Fruit fly (Drosophila melanogaster): Measurements from ENCODE around the gene CG3164.

CG3164 gene

DNA sequence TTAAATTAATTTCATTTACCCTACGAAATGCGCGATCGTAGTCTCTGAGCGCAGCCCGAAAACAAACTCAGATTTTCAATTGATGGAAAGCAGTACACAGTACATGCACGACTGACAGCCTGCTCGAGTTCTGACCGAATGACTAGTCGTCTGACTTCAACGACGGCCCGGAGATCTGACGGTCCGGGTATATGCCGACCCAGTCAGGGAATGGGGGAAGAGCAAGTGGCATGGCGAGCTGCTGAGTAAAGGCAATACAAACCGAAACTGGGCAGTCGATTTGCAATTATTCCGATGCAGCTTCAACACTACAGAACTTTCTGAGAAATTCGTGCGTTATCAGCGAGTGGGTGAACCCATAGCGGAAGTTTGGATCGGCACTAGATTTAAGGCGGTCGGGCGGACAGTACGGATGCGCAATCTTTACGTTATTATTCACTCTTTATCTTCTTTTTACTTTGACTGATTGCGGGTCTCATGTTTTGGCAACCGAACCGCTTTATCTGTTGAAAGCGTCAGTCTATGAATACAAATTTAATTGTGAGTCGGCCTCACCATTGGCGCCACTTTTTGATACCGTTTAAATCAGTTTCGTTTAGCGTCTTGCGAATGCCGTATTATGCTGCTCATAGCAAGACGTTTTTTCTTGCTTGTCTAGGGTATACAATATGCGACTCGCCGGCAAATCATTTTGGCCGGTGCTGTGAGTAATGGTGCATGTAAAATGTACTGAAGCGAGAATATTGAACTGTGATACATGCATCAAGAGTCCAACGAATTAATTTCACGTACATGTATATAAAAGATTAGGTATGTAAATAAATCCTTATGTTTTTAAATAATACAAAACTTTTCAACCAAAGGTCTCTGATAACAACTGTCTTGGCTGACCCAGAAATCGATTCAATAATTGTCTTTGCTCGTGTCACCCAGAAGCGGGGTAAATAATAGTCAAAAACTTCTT lies 9.8 kb downstream of the CG3164 start (continued):
- TF ChIP-seq CG15269 (tag; optimal IDR thresholded peaks at IDR 0.05): peak; percentile 7
- TF ChIP-seq Hey (tag; optimal IDR thresholded peaks at IDR 0.05): no peak
- TF ChIP-seq Taf1 (GFP tag; IDR thresholded peaks at IDR 0.05): no peak
- peak; percentile 88 for TF ChIP-seq sens (GFP tag)
- TF ChIP-seq ro (GFP tag; IDR thresholded peaks at IDR 0.05): no peak
- peak; percentile 2 for TF ChIP-seq CG17568 (GFP tag; optimal IDR thresholded peaks at IDR 0.05)
- TF ChIP-seq vvl (GFP tag; IDR thresholded peaks at IDR 0.05): peak; percentile 41; the same call in 1 of the 2 replicates
- no peak for TF ChIP-seq CG12071 (GFP tag; optimal IDR thresholded peaks at IDR 0.05)
- TF ChIP-seq Side (GFP tag; optimal IDR thresholded peaks at IDR 0.05): no peak
- TF ChIP-seq CG7271 (tag; optimal IDR thresholded peaks at IDR 0.05): no peak
- TF ChIP-seq fu2 (GFP tag; optimal IDR thresholded peaks at IDR 0.05): no peak
- no peak for TF ChIP-seq Optix (GFP tag; IDR thresholded peaks at IDR 0.05)
- peak; percentile 3 for TF ChIP-seq CG6254 (GFP tag; optimal IDR thresholded peaks at IDR 0.05)
- no peak for TF ChIP-seq B-H2 (GFP tag; optimal IDR thresholded peaks at IDR 0.05)
- no peak for TF ChIP-seq abd-A (tag; optimal IDR thresholded peaks at IDR 0.05)
- TF ChIP-seq cwo (GFP tag; optimal IDR thresholded peaks at IDR 0.05): no peak
- TF ChIP-seq row (GFP tag; IDR thresholded peaks at IDR 0.05): peak; percentile 75
- no peak for TF ChIP-seq z (GFP tag; IDR thresholded peaks at IDR 0.05)
- no peak for TF ChIP-seq tgo (GFP tag; IDR thresholded peaks at IDR 0.05)
- no peak for TF ChIP-seq HLHmδ (GFP tag; optimal IDR thresholded peaks at IDR 0.05)
- TF ChIP-seq Hand (GFP tag; optimal IDR thresholded peaks at IDR 0.05): no peak
- TF ChIP-seq gro (GFP tag; optimal IDR thresholded peaks at IDR 0.05): no peak
- no peak for TF ChIP-seq CG42726 (GFP tag; IDR thresholded peaks at IDR 0.05; ENCODE audit: partially characterized antibody)
- peak; percentile 29 for TF ChIP-seq CG18599 (GFP tag; optimal IDR thresholded peaks at IDR 0.05)
- TF ChIP-seq chm (GFP tag; IDR thresholded peaks at IDR 0.05): no peak
- TF ChIP-seq da (GFP tag; optimal IDR thresholded peaks at IDR 0.05): no peak
- peak; percentile 19 for TF ChIP-seq CG7839 (tag; optimal IDR thresholded peaks at IDR 0.05)
- TF ChIP-seq CG10267 (tag; optimal IDR thresholded peaks at IDR 0.05): no peak
- TF ChIP-seq jing (GFP tag; optimal IDR thresholded peaks at IDR 0.05): no peak
- no peak for TF ChIP-seq CG4360 (GFP tag; IDR thresholded peaks at IDR 0.05)
- TF ChIP-seq CG8290 (GFP tag; optimal IDR thresholded peaks at IDR 0.05): no peak
- no peak for TF ChIP-seq CG8290 (tag; optimal IDR thresholded peaks at IDR 0.05)
- TF ChIP-seq Sry-β (GFP tag; optimal IDR thresholded peaks at IDR 0.05): no peak
- no peak for TF ChIP-seq CG6813 (GFP tag; optimal IDR thresholded peaks at IDR 0.05)
- TF ChIP-seq lab (GFP tag; optimal IDR thresholded peaks at IDR 0.05): peak; percentile 7
- TF ChIP-seq slbo (GFP tag; IDR thresholded peaks at IDR 0.05): peak; percentile 18; the same call in 1 of the 2 replicates
- no peak for TF ChIP-seq CG8944 (GFP tag; optimal IDR thresholded peaks at IDR 0.05)
- TF ChIP-seq D19A (tag; optimal IDR thresholded peaks at IDR 0.05): peak; percentile 90
- no peak for TF ChIP-seq CG1024 (GFP tag; IDR thresholded peaks at IDR 0.05)
- no peak for TF ChIP-seq ase (GFP tag; IDR thresholded peaks at IDR 0.05)
- peak; percentile 81 for TF ChIP-seq CG34376 (GFP tag; optimal IDR thresholded peaks at IDR 0.05)
- TF ChIP-seq Nf-YA (GFP tag; IDR thresholded peaks at IDR 0.05): no peak
- TF ChIP-seq CG11093 (GFP tag; IDR thresholded peaks at IDR 0.05): no peak
- TF ChIP-seq CG1529 (GFP tag; optimal IDR thresholded peaks at IDR 0.05): no peak
- no peak for TF ChIP-seq zen2 (GFP tag; IDR thresholded peaks at IDR 0.05; ENCODE audit: partially characterized antibody)
- no peak for TF ChIP-seq gcm2 (GFP tag; optimal IDR thresholded peaks at IDR 0.05)
- TF ChIP-seq CG6791 (GFP tag; IDR thresholded peaks at IDR 0.05; ENCODE audit: partially characterized antibody): 0 out of 3 replicates have a peak, but pooled peaks have one; percentile 21

All from whole organism, embryonic.